Worm (Caenorhabditis elegans): ENCODE results near the gene ddn-3.

DNA sequence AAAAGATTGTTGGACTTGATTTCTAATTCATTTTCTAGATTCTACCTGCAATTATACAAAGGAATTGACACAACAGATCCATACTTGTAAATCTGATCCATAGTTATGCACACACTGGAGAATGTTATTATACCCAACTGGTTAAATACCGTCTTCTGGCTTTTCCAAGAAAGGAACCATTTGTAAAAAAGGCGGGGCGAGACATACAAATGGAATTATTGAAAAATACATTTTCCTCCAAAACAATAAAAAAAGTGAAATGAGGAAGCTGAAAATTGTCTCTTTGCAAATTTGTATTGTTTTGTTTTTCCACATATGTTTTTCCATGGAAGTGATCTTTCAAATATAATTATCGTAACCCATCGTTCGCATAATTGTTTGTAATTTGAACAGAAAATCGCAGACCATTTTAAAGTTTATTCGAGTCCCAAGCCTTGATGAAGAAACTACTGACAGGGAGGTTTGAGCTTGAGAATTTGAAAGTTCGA lies 28.7 kb downstream of the ddn-3 start, which contains the start of the genes srt-74 and F40G12.9:
- TF ChIP-seq elt-1 (tag; optimal IDR thresholded peaks at IDR 0.05) = no peak
- no peak for TF ChIP-seq nhr-25 (tag; optimal IDR thresholded peaks at IDR 0.05)
